Worm (Caenorhabditis elegans): Measurements from ENCODE around the gene pycr-4.

The pycr-4 gene

DNA sequence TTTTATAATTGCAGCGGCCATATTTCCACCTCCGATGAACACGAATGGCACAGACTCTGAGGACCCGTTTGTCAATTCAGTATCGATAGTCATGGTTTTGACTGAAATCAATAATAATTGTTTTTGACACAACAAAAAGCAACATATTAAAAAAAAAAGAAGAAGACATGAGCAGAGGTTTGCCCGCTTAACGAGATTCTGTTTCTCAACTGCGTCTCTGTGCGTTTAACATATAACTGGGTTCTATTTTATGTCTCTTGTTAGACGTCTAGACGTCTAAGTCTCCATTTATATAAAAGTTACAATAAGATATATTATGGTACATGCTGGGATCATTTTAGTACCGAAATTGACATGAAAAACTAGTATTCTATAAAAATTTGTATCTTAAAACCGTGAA, at the start of gene pycr-4:
TSS of gene pycr-4 (minus strand) at position 101 of the 400 bp plus-strand sequence.
- TF ChIP-seq snpc-1.2 (GFP tag; IDR thresholded peaks at IDR 0.05) (no peak), zfp-2 (tag; optimal IDR thresholded peaks at IDR 0.05) (no peak), jun-1 (tag; optimal IDR thresholded peaks at IDR 0.05) (no peak), vab-7 (GFP tag; IDR thresholded peaks at IDR 0.05) (no peak), gei-8 (GFP tag; optimal IDR thresholded peaks at IDR 0.05) (no peak), nhr-111 (GFP tag; optimal IDR thresholded peaks at IDR 0.05) (no peak), lin-29 (GFP tag; IDR thresholded peaks at IDR 0.05) (no peak), nhr-6 (tag; optimal IDR thresholded peaks at IDR 0.05) (no peak), fkh-10 (GFP tag; optimal IDR thresholded peaks at IDR 0.05) (no peak), php-3 (GFP tag; IDR thresholded peaks at IDR 0.05) (no peak)

DNA sequence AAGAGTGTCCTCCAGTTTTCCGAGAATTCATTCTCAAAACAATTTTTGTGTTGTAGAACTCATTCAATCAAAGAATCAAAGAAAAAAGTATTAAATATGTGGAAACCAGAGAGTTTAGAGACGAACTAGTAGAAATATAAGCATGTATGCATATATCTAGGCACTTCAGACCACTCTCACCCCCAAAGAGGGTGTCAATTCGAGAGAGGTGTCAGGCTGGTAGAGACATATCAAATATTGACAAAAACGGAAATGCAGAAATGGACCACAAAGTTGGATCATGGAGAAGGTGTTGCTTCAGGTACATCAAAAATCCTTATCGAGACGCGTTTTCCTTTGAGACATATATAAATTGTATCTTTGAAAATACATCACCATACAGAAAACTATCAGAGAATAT, 46.6 kb upstream of the pycr-4 start:
- TF ChIP-seq unc-62 (GFP tag; optimal IDR thresholded peaks at IDR 0.05 in 1 of 2) (peak in 1 of 2 experiments; percentile 92), unc-62 (tag; optimal IDR thresholded peaks at IDR 0.05) (no peak), hmg-1.1 (GFP tag; IDR thresholded peaks at IDR 0.05) (no peak)

DNA sequence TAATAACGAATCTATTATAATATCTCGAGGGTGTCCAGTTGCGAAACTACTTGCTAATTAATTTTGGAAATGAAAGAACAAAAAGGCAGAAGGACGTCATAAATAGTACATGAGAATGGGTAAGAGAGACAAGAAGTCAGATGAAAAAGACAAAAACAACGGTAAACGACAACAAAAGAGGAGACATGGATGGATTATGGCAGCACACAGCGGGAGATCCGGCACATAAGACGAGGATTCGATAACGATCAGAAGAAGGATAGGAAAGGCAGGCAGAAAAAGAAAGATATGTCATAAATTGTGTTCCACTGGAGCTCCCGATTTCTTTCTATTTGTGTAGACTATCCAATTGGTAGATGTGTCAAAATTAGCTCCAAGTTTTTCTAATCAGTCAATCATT, 44.5 kb upstream of the pycr-4 start:
- TF ChIP-seq gei-8 (GFP tag; optimal IDR thresholded peaks at IDR 0.05) (no peak), aha-1 (tag) (peak; percentile 39)

DNA sequence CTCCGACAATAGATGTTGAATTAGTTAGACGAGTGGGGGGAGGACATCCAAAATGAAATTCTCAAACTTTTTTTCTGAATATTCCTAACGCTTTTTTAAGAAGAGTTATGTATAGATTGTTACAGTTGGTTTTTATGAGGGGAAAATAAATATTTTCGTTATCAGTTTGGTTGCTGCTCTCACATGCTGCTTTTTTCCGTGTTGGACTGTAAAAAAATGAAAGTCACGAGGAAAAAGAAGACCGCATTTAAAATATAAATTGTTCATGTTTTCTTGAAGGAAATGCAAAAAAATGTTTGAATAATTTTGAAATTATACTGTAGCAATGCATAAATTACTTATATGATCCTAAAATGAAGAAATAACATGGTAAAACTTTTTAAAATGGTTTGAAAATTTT, 43.7 kb upstream of the pycr-4 start:
- TF ChIP-seq set-16 (GFP tag; IDR thresholded peaks at IDR 0.05) (no peak), unc-62 (GFP tag; optimal IDR thresholded peaks at IDR 0.05 in 1 of 2) (peak in 1 of 2 experiments; percentile 25), unc-62 (tag; optimal IDR thresholded peaks at IDR 0.05) (no peak), ZK546.5 (tag; optimal IDR thresholded peaks at IDR 0.05) (no peak), nhr-28 (tag; optimal IDR thresholded peaks at IDR 0.05) (peak; percentile 22), pqm-1 (tag; optimal IDR thresholded peaks at IDR 0.05) (peak; percentile 7), vab-7 (GFP tag; IDR thresholded peaks at IDR 0.05) (no peak), hlh-30 (tag; optimal IDR thresholded peaks at IDR 0.05; ENCODE audit: insufficient read depth) (peak; percentile 34), dmd-6 (GFP tag; IDR thresholded peaks at IDR 0.05) (peak; percentile 36; the same call in 1 of the 2 replicates), hlh-11 (tag; optimal IDR thresholded peaks at IDR 0.05) (peak; percentile 49), mep-1 (tag; optimal IDR thresholded peaks at IDR 0.05) (peak; percentile 34), dve-1 (tag; optimal IDR thresholded peaks at IDR 0.05; ENCODE audit: insufficient read depth) (peak; percentile 20), daf-16 (GFP tag; optimal IDR thresholded peaks at IDR 0.05) (no peak), daf-16 (tag; optimal IDR thresholded peaks at IDR 0.05) (peak; percentile 40), mes-2 (tag; optimal IDR thresholded peaks at IDR 0.05; ENCODE audit: poor library complexity, severe bottlenecking) (no peak), aha-1 (tag) (peak; percentile 17), hmg-1.1 (GFP tag; IDR thresholded peaks at IDR 0.05) (no peak), php-3 (GFP tag; IDR thresholded peaks at IDR 0.05) (peak; percentile 39; the same call in 1 of the 2 replicates)

DNA sequence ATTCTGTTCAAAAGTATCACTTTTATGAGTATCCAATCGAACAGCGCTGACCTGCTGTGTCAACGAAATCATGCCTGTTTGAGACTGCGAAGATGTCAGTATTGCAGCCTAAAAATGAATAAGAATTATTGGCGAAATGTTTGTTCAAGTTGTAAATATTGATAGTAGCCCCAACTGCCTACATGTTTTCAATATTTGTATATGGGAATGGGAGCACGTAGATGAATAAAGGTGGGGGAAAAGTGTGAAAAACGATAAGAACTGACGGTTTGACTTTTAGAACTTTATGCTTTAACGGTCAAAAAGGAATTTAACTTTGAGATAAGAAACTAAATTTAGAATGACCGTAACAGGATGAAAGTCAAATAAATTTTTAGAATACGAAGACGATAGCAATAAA, 43.2 kb upstream of the pycr-4 start:
- TF ChIP-seq daf-16 (GFP tag; optimal IDR thresholded peaks at IDR 0.05), result no peak
- peak; percentile 93 for TF ChIP-seq daf-16 (tag; optimal IDR thresholded peaks at IDR 0.05)
- peak; percentile 71 for TF ChIP-seq dve-1 (tag; optimal IDR thresholded peaks at IDR 0.05; ENCODE audit: insufficient read depth)
- no peak for TF ChIP-seq zfp-3 (GFP tag; conservative IDR thresholded peaks at IDR 0.05)
- TF ChIP-seq fos-1 (tag; optimal IDR thresholded peaks at IDR 0.05), result no peak
- TF ChIP-seq pqm-1 (tag; optimal IDR thresholded peaks at IDR 0.05), result peak; percentile 44
- TF ChIP-seq nhr-28 (tag; optimal IDR thresholded peaks at IDR 0.05), result peak; percentile 10
- TF ChIP-seq sdz-12 (GFP tag; optimal IDR thresholded peaks at IDR 0.05), result no peak

DNA sequence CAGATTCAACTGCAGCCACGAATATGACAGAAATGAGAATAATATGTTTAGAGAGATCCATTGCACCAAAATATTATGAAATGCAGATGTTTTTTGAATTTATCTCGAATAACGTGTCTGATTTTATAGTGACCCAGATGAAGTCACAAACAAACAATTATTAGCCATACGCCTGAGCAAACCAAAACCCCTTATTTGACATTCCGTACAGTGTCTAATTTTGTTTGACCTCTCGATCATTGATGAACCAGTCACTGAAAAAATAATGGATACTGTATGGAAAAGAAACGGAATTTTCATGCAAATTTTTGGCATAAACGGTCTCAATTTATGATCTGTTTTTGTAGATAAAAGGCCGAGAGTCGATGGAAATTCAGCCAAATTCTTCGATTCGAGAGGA, 39.1 kb upstream of the pycr-4 start, which contains the start of the genes R05G6.9 and R05G6.3:
TSS of gene R05G6.9 (minus strand) at position 101 of the 400 bp plus-strand sequence.
TSS of gene R05G6.3 (plus strand) at position 386 of the 400 bp plus-strand sequence.
- no peak for TF ChIP-seq dmd-8 (GFP tag; IDR thresholded peaks at IDR 0.05)
- peak; percentile 66 for TF ChIP-seq aha-1 (tag)
- no peak for TF ChIP-seq skn-1 (tag; optimal IDR thresholded peaks at IDR 0.05)
- TF ChIP-seq unc-62 (GFP tag; optimal IDR thresholded peaks at IDR 0.05 in 1 of 2), result peak in 1 of 2 experiments; percentile 7
- TF ChIP-seq unc-62 (tag; optimal IDR thresholded peaks at IDR 0.05), result no peak
